Fruit fly (Drosophila melanogaster) whole organism, embryonic: ENCODE data around the gene CG44836.

ENCODE experiments used
- Adf1 ChIP-seq: fragments of 200-800 bp; sonication (Bioruptor generic); IDR thresholded peaks from 2 replicates; pipeline ENCODE4 v1.3.6; 2022; ENCODE audit warnings: missing biosample characterization, missing genetic modification characterization
- Blimp-1 ChIP-seq: fragments of 200-800 bp; sonication (Bioruptor generic); optimal IDR thresholded peaks from 3 replicates; lab custom pipeline; 2018; ENCODE audit warnings: missing biosample characterization, missing genetic modification characterization, mild to moderate bottlenecking, moderate library complexity, missing genetic modification reagents
- CG10321 ChIP-seq: fragments of 200-800 bp; sonication (Bioruptor generic); IDR thresholded peaks from 2 replicates; pipeline ENCODE4 v1.3.6; 2022; ENCODE audit warnings: missing biosample characterization, missing genetic modification characterization
- CG10431 ChIP-seq: fragments of 200-800 bp; sonication (Bioruptor generic); optimal IDR thresholded peaks from 3 replicates; lab custom pipeline; 2018; ENCODE audit warnings: missing biosample characterization, mild to moderate bottlenecking, missing genetic modification characterization
- CG11723 ChIP-seq: fragments of 200-800 bp; sonication (Bioruptor generic); optimal IDR thresholded peaks from 2 replicates; lab custom pipeline; 2017; ENCODE audit warnings: missing biosample characterization, mild to moderate bottlenecking, missing genetic modification characterization
- CG13296 ChIP-seq: fragments of 200-800 bp; sonication (Bioruptor generic); optimal IDR thresholded peaks from 3 replicates; lab custom pipeline; 2018; ENCODE audit warnings: missing biosample characterization, mild to moderate bottlenecking, missing genetic modification characterization
- CG13775 ChIP-seq: fragments of 200-800 bp; sonication (Bioruptor generic); optimal IDR thresholded peaks from 3 replicates; lab custom pipeline; 2017; ENCODE audit warnings: missing biosample characterization, mild to moderate bottlenecking, missing genetic modification characterization
- CG14441 ChIP-seq: fragments of 200-800 bp; sonication (Bioruptor generic); IDR thresholded peaks from 2 replicates; pipeline ENCODE4 v1.3.6; 2022; ENCODE audit warnings: missing biosample characterization, missing genetic modification characterization
- CG14710 ChIP-seq: fragments of 200-800 bp; sonication (Bioruptor generic); optimal IDR thresholded peaks from 3 replicates; lab custom pipeline; 2019; ENCODE audit warnings: missing biosample characterization, mild to moderate bottlenecking, missing genetic modification characterization, moderate library complexity
- CG1602 ChIP-seq: fragments of 200-800 bp; sonication (Bioruptor generic); optimal IDR thresholded peaks from 3 replicates; lab custom pipeline; 2016; ENCODE audit warnings: missing biosample characterization, missing genetic modification characterization
- CG1792 ChIP-seq: fragments of 200-800 bp; sonication (Bioruptor generic); optimal IDR thresholded peaks from 2 replicates; lab custom pipeline; 2016; ENCODE audit warnings: missing biosample characterization, missing genetic modification characterization
- CG1832 ChIP-seq: fragments of 200-800 bp; sonication (Bioruptor generic); optimal IDR thresholded peaks from 2 replicates; lab custom pipeline; 2017; ENCODE audit warnings: missing biosample characterization, mild to moderate bottlenecking, missing genetic modification characterization, inconsistent platforms
- CG2678 ChIP-seq: fragments of 200-800 bp; sonication (Bioruptor generic); optimal IDR thresholded peaks from 3 replicates; lab custom pipeline; 2019; ENCODE audit warnings: missing biosample characterization, mild to moderate bottlenecking, missing genetic modification characterization, moderate library complexity
- CG3163 ChIP-seq: fragments of 200-800 bp; sonication (Bioruptor generic); optimal IDR thresholded peaks from 3 replicates; lab custom pipeline; 2016; ENCODE audit warnings: missing biosample characterization, missing genetic modification characterization
- CG3407 ChIP-seq: fragments of 200-800 bp; sonication (Bioruptor generic); optimal IDR thresholded peaks from 2 replicates; lab custom pipeline; 2018; ENCODE audit warnings: missing biosample characterization, mild to moderate bottlenecking, missing genetic modification characterization
- CG4404 ChIP-seq: fragments of 200-800 bp; sonication (Bioruptor generic); IDR thresholded peaks from 2 replicates; pipeline ENCODE4 v1.3.6; 2022; ENCODE audit warnings: missing biosample characterization, missing genetic modification characterization
- CG4424 ChIP-seq: fragments of 200-800 bp; sonication (Bioruptor generic); optimal IDR thresholded peaks from 3 replicates; lab custom pipeline; 2016; ENCODE audit warnings: missing biosample characterization, missing genetic modification characterization
- CG5180 ChIP-seq: fragments of 200-800 bp; sonication (Bioruptor generic); optimal IDR thresholded peaks from 3 replicates; lab custom pipeline; 2017; ENCODE audit warnings: missing biosample characterization, missing genetic modification characterization, mild to moderate bottlenecking, moderate library complexity, missing genetic modification reagents
- CG6175 ChIP-seq: fragments of 200-800 bp; sonication (Bioruptor generic); IDR thresholded peaks from 3 replicates; pipeline ENCODE4 v1.3.6; 2022; ENCODE audit warnings: missing biosample characterization, missing genetic modification characterization
- CG6254 ChIP-seq: fragments of 200-800 bp; sonication (Bioruptor generic); optimal IDR thresholded peaks from 3 replicates; lab custom pipeline; 2017; ENCODE audit warnings: mild to moderate bottlenecking, missing biosample characterization, missing genetic modification reagents, missing genetic modification characterization
- CG6854 ChIP-seq: fragments of 200-800 bp; sonication (Bioruptor generic); optimal IDR thresholded peaks from 3 replicates; lab custom pipeline; 2017; ENCODE audit warnings: missing biosample characterization, mild to moderate bottlenecking, missing genetic modification characterization
- CG7372 ChIP-seq: fragments of 200-800 bp; sonication (Bioruptor generic); IDR thresholded peaks from 2 replicates; pipeline ENCODE4 v1.3.6; 2022; ENCODE audit warnings: missing biosample characterization, missing genetic modification characterization
- CG8290 ChIP-seq, 3 experiments: fragments of 200-800 bp; sonication (Bioruptor generic); optimal IDR thresholded peaks; 2 replicates each; lab custom pipeline; 2016 to 2019; ENCODE audit warnings: missing biosample characterization in 3 of 3, missing genetic modification characterization in 3 of 3, mild to moderate bottlenecking in 2 of 3, moderate library complexity in 1 of 3
- CG9215 ChIP-seq: fragments of 200-800 bp; sonication (Bioruptor generic); IDR thresholded peaks from 2 replicates; pipeline ENCODE4 v1.3.6; 2022; ENCODE audit warnings: missing biosample characterization, missing genetic modification characterization
- Deaf1 ChIP-seq: fragments of 200-800 bp; optimal IDR thresholded peaks from 3 replicates; lab custom pipeline; 2019; ENCODE audit warnings: missing biosample characterization, mild to moderate bottlenecking, missing genetic modification characterization, moderate library complexity
- H15 ChIP-seq: fragments of 200-800 bp; sonication (Bioruptor generic); IDR thresholded peaks from 3 replicates; pipeline ENCODE4 v1.3.6; 2022; ENCODE audit warnings: missing biosample characterization, missing genetic modification characterization
- Lpt ChIP-seq: fragments of >200 bp; optimal IDR thresholded peaks from 2 replicates; lab custom pipeline; 2018; ENCODE audit warnings: missing biosample characterization, missing genetic modification characterization
- MBD-R2 ChIP-seq: fragments of 200-800 bp; sonication (Bioruptor generic); IDR thresholded peaks from 2 replicates; pipeline ENCODE4 v1.3.6; 2022; ENCODE audit warnings: missing biosample characterization, missing genetic modification characterization
- Med ChIP-seq: fragments of 200-800 bp; sonication (Bioruptor generic); peaks from one replicate; lab custom pipeline; 2016; ENCODE audit warnings: missing biosample characterization, missing genetic modification characterization, mild to moderate bottlenecking, inconsistent platforms, moderate library complexity
- Mes4 ChIP-seq: fragments of 200-800 bp; sonication (Bioruptor generic); optimal IDR thresholded peaks from 2 replicates; lab custom pipeline; 2016; ENCODE audit warnings: missing biosample characterization, missing genetic modification characterization
- NFAT ChIP-seq: fragments of 200-800 bp; sonication (Bioruptor generic); IDR thresholded peaks from 2 replicates; pipeline ENCODE4 v1.3.6; 2022; ENCODE audit warnings: missing biosample characterization, missing genetic modification characterization
- Nf-YA ChIP-seq: fragments of 200-800 bp; sonication (Bioruptor generic); IDR thresholded peaks from 2 replicates; pipeline ENCODE4 v1.3.6; 2022; ENCODE audit warnings: missing biosample characterization, missing genetic modification characterization
- Optix ChIP-seq: fragments of 200-800 bp; sonication (Bioruptor generic); IDR thresholded peaks from 3 replicates; pipeline ENCODE4 v1.3.6; 2022; ENCODE audit warnings: missing biosample characterization, missing genetic modification characterization
- PHDP ChIP-seq: fragments of 200-800 bp; sonication (Bioruptor generic); optimal IDR thresholded peaks from 3 replicates; lab custom pipeline; 2018; ENCODE audit warnings: missing biosample characterization, mild to moderate bottlenecking, missing genetic modification characterization, moderate library complexity
- Pdp1 ChIP-seq, 2 experiments: fragments of 200-800 bp; sonication (Bioruptor generic); optimal IDR thresholded peaks; 3 replicates each; lab custom pipeline; 2016; ENCODE audit warnings: missing biosample characterization in 2 of 2, missing genetic modification characterization in 2 of 2, mild to moderate bottlenecking in 1 of 2, moderate library complexity in 1 of 2
- Ptx1 ChIP-seq: fragments of 200-800 bp; sonication (Bioruptor generic); IDR thresholded peaks from 2 replicates; pipeline ENCODE4 v1.3.6; 2022; ENCODE audit warnings: missing biosample characterization, missing genetic modification characterization
- ase ChIP-seq: fragments of 200-800 bp; sonication (Bioruptor generic); IDR thresholded peaks from 3 replicates; pipeline ENCODE4 v1.3.6; 2022; ENCODE audit warnings: missing biosample characterization, missing genetic modification characterization
- bsh ChIP-seq, 2 experiments: fragments of 200-800 bp; sonication (Bioruptor generic); optimal IDR thresholded peaks; 2 replicates each; lab custom pipeline; 2017 to 2018; ENCODE audit warnings: mild to moderate bottlenecking in 2 of 2, missing biosample characterization in 2 of 2, missing genetic modification characterization in 2 of 2, moderate library complexity in 1 of 2
- chm ChIP-seq: fragments of 200-800 bp; sonication (Bioruptor generic); IDR thresholded peaks from 2 replicates; pipeline ENCODE4 v1.3.6; 2022; ENCODE audit warnings: missing biosample characterization, missing genetic modification characterization
- ci ChIP-seq: fragments of 200-800 bp; sonication (Bioruptor generic); IDR thresholded peaks from 3 replicates; pipeline ENCODE4 v1.3.6; 2022; ENCODE audit warnings: missing biosample characterization, missing genetic modification characterization
- en ChIP-seq: fragments of 200-800 bp; sonication (Bioruptor generic); optimal IDR thresholded peaks from 2 replicates; lab custom pipeline; 2016; ENCODE audit warnings: missing biosample characterization, missing genetic modification characterization
- hkb ChIP-seq, 2 experiments: fragments of 200-800 bp in 1 of 2; fragments of >200 bp in 1 of 2; sonication (Bioruptor generic) in 1 of 2; IDR thresholded peaks in 1 of 2; optimal IDR thresholded peaks in 1 of 2; 2 replicates each; pipeline versions ENCODE4 v1.3.6 to Lab custom; 2017 to 2022; ENCODE audit warnings: missing biosample characterization in 1 of 2, missing genetic modification characterization in 1 of 2
- jing ChIP-seq: fragments of 200-800 bp; sonication (Bioruptor generic); optimal IDR thresholded peaks from 2 replicates; lab custom pipeline; 2018; ENCODE audit warnings: missing biosample characterization, mild to moderate bottlenecking, missing genetic modification characterization
- kay ChIP-seq: fragments of 200-800 bp; sonication (Bioruptor generic); optimal IDR thresholded peaks from 2 replicates; lab custom pipeline; 2016; ENCODE audit warnings: missing biosample characterization, missing genetic modification characterization
- lab ChIP-seq: fragments of 200-800 bp; sonication (Bioruptor generic); optimal IDR thresholded peaks from 3 replicates; lab custom pipeline; 2017; ENCODE audit warnings: missing biosample characterization, missing genetic modification characterization, mild to moderate bottlenecking, moderate library complexity, missing genetic modification reagents
- org-1 ChIP-seq: fragments of 200-800 bp; sonication (Bioruptor generic); optimal IDR thresholded peaks from 2 replicates; lab custom pipeline; 2017; ENCODE audit warnings: missing biosample characterization, missing genetic modification characterization
- peb ChIP-seq: fragments of 200-800 bp; sonication (Bioruptor generic); IDR thresholded peaks from 2 replicates; pipeline ENCODE4 v1.3.6; 2022; ENCODE audit warnings: missing biosample characterization, missing genetic modification characterization
- row ChIP-seq: fragments of 200-800 bp; sonication (Bioruptor generic); IDR thresholded peaks from 3 replicates; pipeline ENCODE4 v1.3.6; 2022; ENCODE audit warnings: missing biosample characterization, missing genetic modification characterization
- sima ChIP-seq: fragments of 200-800 bp; sonication (Bioruptor generic); optimal IDR thresholded peaks from 2 replicates; lab custom pipeline; 2016; ENCODE audit warnings: missing biosample characterization, missing genetic modification characterization
- stwl ChIP-seq: fragments of 200-800 bp; sonication (Bioruptor generic); optimal IDR thresholded peaks from 3 replicates; lab custom pipeline; 2018; ENCODE audit warnings: missing biosample characterization, mild to moderate bottlenecking, missing genetic modification characterization, moderate library complexity
- sug ChIP-seq: fragments of 200-800 bp; optimal IDR thresholded peaks from 2 replicates; lab custom pipeline; 2019; ENCODE audit warnings: missing biosample characterization, mild to moderate bottlenecking, missing genetic modification characterization, moderate library complexity
- zen ChIP-seq: fragments of 200-800 bp; sonication (Bioruptor generic); optimal IDR thresholded peaks from 3 replicates; lab custom pipeline; 2018; ENCODE audit warnings: missing biosample characterization, mild to moderate bottlenecking, missing genetic modification characterization, moderate library complexity

CG44836 gene

dm6 chr3L:16393700-16394099 lies 6.4 kb downstream of the CG44836 start:
- TF ChIP-seq CG6175 (GFP tag; lab: Robert Waterston, UW) (peak; percentile 81; the same call in 2 of the 3 replicates), ci (peak; percentile 11; the same call in 1 of the 3 replicates), CG1832 (GFP tag; lab: Kevin White, UChicago) (peak; percentile 24), CG1792 (GFP tag; lab: Kevin White, UChicago) (no peak), zen (tag; lab: Kevin White, UChicago) (peak; percentile 11), Adf1 (GFP tag; lab: Robert Waterston, UW) (no peak), CG10321 (GFP tag; lab: Robert Waterston, UW) (peak; percentile 64; the same call in 1 of the 2 replicates), jing (GFP tag; lab: Kevin White, UChicago) (no peak), CG6854 (GFP tag; lab: Kevin White, UChicago) (no peak), Med (GFP tag; lab: Kevin White, UChicago) (peak; percentile 41), CG4424 (GFP tag; lab: Kevin White, UChicago) (no peak), CG6254 (GFP tag; lab: Kevin White, UChicago) (no peak), CG13296 (GFP tag; lab: Kevin White, UChicago) (no peak), bsh (GFP tag; optimal IDR thresholded peaks at IDR 0.05; lab: Kevin White, UChicago) (no peak), CG14441 (no peak), CG3407 (GFP tag; lab: Kevin White, UChicago) (no peak), CG5180 (peak; percentile 54), H15 (no peak), CG13775 (GFP tag; lab: Kevin White, UChicago) (no peak), MBD-R2 (GFP tag; lab: Robert Waterston, UW) (no peak), Deaf1 (tag; lab: Kevin White, UChicago) (peak; percentile 66), CG1602 (GFP tag; lab: Kevin White, UChicago) (no peak), lab (GFP tag; lab: Kevin White, UChicago) (peak; percentile 22), row (GFP tag; lab: Robert Waterston, UW) (peak; percentile 43; the same call in 2 of the 3 replicates), sug (peak; percentile 5), en (no peak), stwl (no peak), hkb (optimal IDR thresholded peaks at IDR 0.05; lab: Kevin White, UChicago) (no peak), hkb (GFP tag; IDR thresholded peaks at IDR 0.05; lab: Robert Waterston, UW) (0 out of 2 replicates have a peak, but pooled peaks have one; percentile 8), ase (no peak), CG9215 (GFP tag; lab: Robert Waterston, UW) (no peak), kay (GFP tag; lab: Kevin White, UChicago) (no peak), chm (GFP tag; lab: Robert Waterston, UW) (no peak), CG8290 (GFP tag; optimal IDR thresholded peaks at IDR 0.05; lab: Kevin White, UChicago) (no peak), CG8290 (tag; optimal IDR thresholded peaks at IDR 0.05; lab: Kevin White, UChicago) (peak in 1 of 2 experiments; percentile 21), NFAT (GFP tag; lab: Robert Waterston, UW) (0 out of 2 replicates have a peak, but pooled peaks have one; percentile 4)

- no peak for TF ChIP-seq Mes4
- no peak for TF ChIP-seq CG3163 (GFP tag; lab: Kevin White, UChicago)
- no peak for TF ChIP-seq CG10431 (GFP tag; lab: Kevin White, UChicago)
- no peak for TF ChIP-seq Nf-YA
- TF ChIP-seq CG4404 (GFP tag; lab: Robert Waterston, UW), result no peak
- TF ChIP-seq sima, result no peak
- no peak for TF ChIP-seq Lpt (GFP tag; lab: Kevin White, UChicago)
- TF ChIP-seq Pdp1 (GFP tag; optimal IDR thresholded peaks at IDR 0.05; lab: Kevin White, UChicago), result no peak
- TF ChIP-seq peb (GFP tag; lab: Robert Waterston, UW), result no peak
- TF ChIP-seq CG14710 (tag; lab: Kevin White, UChicago), result peak; percentile 8
- TF ChIP-seq PHDP (tag; lab: Kevin White, UChicago), result no peak
- TF ChIP-seq CG7372, result no peak
- no peak for TF ChIP-seq Optix
- 0 out of 2 replicates have a peak, but pooled peaks have one; percentile 22 for TF ChIP-seq Ptx1 (GFP tag; lab: Robert Waterston, UW)
- peak; percentile 5 for TF ChIP-seq Blimp-1 (GFP tag; lab: Kevin White, UChicago)
- no peak for TF ChIP-seq org-1 (GFP tag; lab: Kevin White, UChicago)
- TF ChIP-seq CG11723, result no peak
- peak; percentile 62 for TF ChIP-seq CG2678 (tag; lab: Kevin White, UChicago)
These were observed 7.2 kb downstream of the CG44836 start for dm6 chr3L:16392874-16393273.
